Worm (Caenorhabditis elegans) whole organism, L4 larva: ENCODE data around the gene R10E4.7.

Experiments used
- R02D3.7 ChIP-seq: fragments of 150-350 bp; sonication (generic microtip); optimal IDR thresholded peaks from 3 replicates; lab custom pipeline; 2014; ENCODE audit warnings: missing biosample characterization, missing genetic modification characterization
- ama-1 ChIP-seq: fragments of 150-350 bp; optimal IDR thresholded peaks from 2 replicates; lab custom pipeline; 2014; ENCODE audit warnings: inconsistent platforms, mixed read lengths
- gei-8 ChIP-seq: fragments of 200-800 bp; sonication (Bioruptor generic); optimal IDR thresholded peaks from 2 replicates; lab custom pipeline; 2018; ENCODE audit warnings: mild to moderate bottlenecking, missing genetic modification characterization, missing compliant biosample characterization
- nhr-6 ChIP-seq: fragments of 150-350 bp; optimal IDR thresholded peaks from 2 replicates; lab custom pipeline; 2014; ENCODE audit warnings: missing biosample characterization, missing genetic modification characterization
- pqm-1 ChIP-seq: sonication (generic microtip); optimal IDR thresholded peaks from 2 replicates; lab custom pipeline; 2017; ENCODE audit warnings: missing biosample characterization, missing genetic modification characterization
- unc-62 ChIP-seq, 3 experiments: fragments of 150-350 bp in 1 of 3; sonication (generic microtip); optimal IDR thresholded peaks in 2 of 3; peaks in 1 of 3; 1 replicate in 1 of 3; 2 replicates in 2 of 3; lab custom pipeline; 2014 to 2017; ENCODE audit warnings: missing biosample characterization in 3 of 3, missing genetic modification characterization in 3 of 3, missing genetic modification reagents in 3 of 3, missing genotype in 1 of 3
- ztf-11 ChIP-seq: fragments of 150-350 bp; optimal IDR thresholded peaks from 2 replicates; lab custom pipeline; 2014; ENCODE audit warnings: missing biosample characterization, missing genetic modification characterization
- ztf-7 ChIP-seq: fragments of 150-350 bp; optimal IDR thresholded peaks from 2 replicates; lab custom pipeline; 2014; ENCODE audit warnings: missing biosample characterization, missing genetic modification characterization

- TF ChIP-seq nhr-6 (tag; lab: Kevin White, UChicago) (no peak), unc-62 (GFP tag; optimal IDR thresholded peaks at IDR 0.05 in 1 of 2; lab: Kevin White, UChicago) (no peak), unc-62 (tag; optimal IDR thresholded peaks at IDR 0.05; lab: Kevin White, UChicago) (no peak), pqm-1 (no peak), gei-8 (GFP tag; lab: Kevin White, UChicago) (no peak), ztf-11 (no peak), ztf-7 (tag; lab: Kevin White, UChicago) (no peak), ama-1 (lab: Kevin White, UChicago) (no peak), R02D3.7 (no peak)
Observed at ce11 chrIII:4302780-4303179, 8.2 kb downstream of the R10E4.7 start.
